Fruit fly (Drosophila melanogaster) whole organism, adult: ENCODE results near the gene Polr1E.

Source experiments
- CG11617 ChIP-seq: fragments of 200-800 bp; sonication (Bioruptor generic); optimal IDR thresholded peaks from 2 replicates; lab custom pipeline; 2017; ENCODE audit warnings: mild to moderate bottlenecking, missing biosample characterization, missing genetic modification reagents, missing genetic modification characterization
- CG12768 ChIP-seq: fragments of 200-800 bp; sonication (Bioruptor generic); optimal IDR thresholded peaks from 2 replicates; lab custom pipeline; 2017; ENCODE audit warnings: missing biosample characterization, missing genetic modification characterization, mild to moderate bottlenecking, moderate library complexity, missing genetic modification reagents
- CG14711 ChIP-seq: fragments of 200-800 bp; sonication (Bioruptor generic); optimal IDR thresholded peaks from 2 replicates; lab custom pipeline; 2018; ENCODE audit warnings: missing biosample characterization, mild to moderate bottlenecking, missing genetic modification characterization, moderate library complexity
- CG1620 ChIP-seq: fragments of 200-800 bp; sonication (Bioruptor generic); optimal IDR thresholded peaks from 2 replicates; lab custom pipeline; 2016; ENCODE audit warnings: missing biosample characterization, missing genetic modification characterization
- CG33017 ChIP-seq: fragments of 200-800 bp; sonication (Bioruptor generic); optimal IDR thresholded peaks from 2 replicates; lab custom pipeline; 2018; ENCODE audit warnings: missing biosample characterization, mild to moderate bottlenecking, missing genetic modification characterization, moderate library complexity
- CG5204 ChIP-seq: fragments of 200-800 bp; sonication (Bioruptor generic); optimal IDR thresholded peaks from 2 replicates; lab custom pipeline; 2016; ENCODE audit warnings: missing biosample characterization, missing genetic modification characterization
- CG7045 ChIP-seq: fragments of 200-800 bp; sonication (Bioruptor generic); optimal IDR thresholded peaks from 2 replicates; lab custom pipeline; 2017; ENCODE audit warnings: missing biosample characterization, mild to moderate bottlenecking, missing genetic modification characterization
- CG7101 ChIP-seq: fragments of 200-800 bp; sonication (Bioruptor generic); optimal IDR thresholded peaks from 2 replicates; lab custom pipeline; 2018; ENCODE audit warnings: missing biosample characterization, mild to moderate bottlenecking, missing genetic modification characterization, moderate library complexity
- Clk ChIP-seq: fragments of 200-800 bp; sonication (Bioruptor generic); optimal IDR thresholded peaks from 2 replicates; lab custom pipeline; 2017; ENCODE audit warnings: missing biosample characterization, missing genetic modification characterization
- Crg-1 ChIP-seq: fragments of 200-800 bp; sonication (Bioruptor generic); optimal IDR thresholded peaks from 2 replicates; lab custom pipeline; 2016; ENCODE audit warnings: missing biosample characterization, missing genetic modification characterization
- Hr96 ChIP-seq: fragments of 200-800 bp; sonication (Bioruptor generic); optimal IDR thresholded peaks from 2 replicates; lab custom pipeline; 2016; ENCODE audit warnings: missing biosample characterization, missing genetic modification characterization
- Mnt ChIP-seq: fragments of 200-800 bp; sonication (Bioruptor generic); optimal IDR thresholded peaks from 2 replicates; lab custom pipeline; 2016; ENCODE audit warnings: missing biosample characterization, mild to moderate bottlenecking, missing genetic modification characterization
- bab1 ChIP-seq: fragments of 200-800 bp; sonication (Bioruptor generic); optimal IDR thresholded peaks from 3 replicates; lab custom pipeline; 2019; ENCODE audit warnings: missing biosample characterization, mild to moderate bottlenecking, missing genetic modification characterization, moderate library complexity
- cic ChIP-seq: fragments of 200-800 bp; sonication (Bioruptor generic); optimal IDR thresholded peaks from 2 replicates; lab custom pipeline; 2017; ENCODE audit warnings: missing biosample characterization, mild to moderate bottlenecking, missing genetic modification characterization, moderate library complexity
- cnc ChIP-seq, 2 experiments: fragments of >200 bp; optimal IDR thresholded peaks; 2 replicates each; lab custom pipeline; 2017
- kay ChIP-seq: fragments of 200-800 bp; sonication (Bioruptor generic); peaks from one replicate; lab custom pipeline; 2016; ENCODE audit warnings: missing biosample characterization, missing genetic modification characterization, borderline replicate concordance
- ovo ChIP-seq: fragments of 200-800 bp; sonication (Bioruptor generic); optimal IDR thresholded peaks from 2 replicates; lab custom pipeline; 2016; ENCODE audit warnings: missing biosample characterization, missing genetic modification characterization
- pad ChIP-seq: fragments of 200-800 bp; sonication (Bioruptor generic); optimal IDR thresholded peaks from 3 replicates; lab custom pipeline; 2017; ENCODE audit warnings: missing biosample characterization, missing genetic modification characterization, mild to moderate bottlenecking, moderate library complexity, missing genetic modification reagents
- tj ChIP-seq: fragments of 200-800 bp; sonication (Bioruptor generic); optimal IDR thresholded peaks from 3 replicates; lab custom pipeline; 2017; ENCODE audit warnings: missing biosample characterization, mild to moderate bottlenecking, missing genetic modification characterization, moderate library complexity
- toe ChIP-seq: fragments of 200-800 bp; sonication (Bioruptor generic); optimal IDR thresholded peaks from 2 replicates; lab custom pipeline; 2016; ENCODE audit warnings: missing biosample characterization, missing genetic modification characterization

The Polr1E gene

dm6 chr3R:18301569-18301968 lies at the start of gene Polr1E:
TSS of gene Polr1E (minus strand) at chr3R:18301728.
- TF ChIP-seq CG1620 (GFP tag; lab: Kevin White, UChicago) (no peak), Crg-1 (GFP tag; lab: Kevin White, UChicago) (peak; percentile 8), Mnt (peak; percentile 99)

- TF ChIP-seq tj (GFP tag; lab: Kevin White, UChicago) = no peak
- no peak for TF ChIP-seq CG1620 (GFP tag; lab: Kevin White, UChicago)
- no peak for TF ChIP-seq CG14711 (tag; lab: Kevin White, UChicago)
- TF ChIP-seq kay (GFP tag; lab: Kevin White, UChicago) = no peak
- no peak for TF ChIP-seq Crg-1 (GFP tag; lab: Kevin White, UChicago)
- no peak for TF ChIP-seq CG11617
- no peak for TF ChIP-seq cic (GFP tag; lab: Kevin White, UChicago)
- TF ChIP-seq bab1 (GFP tag; lab: Kevin White, UChicago) = no peak
- TF ChIP-seq ovo (GFP tag; lab: Kevin White, UChicago) = no peak
- no peak for TF ChIP-seq CG12768 (GFP tag; lab: Kevin White, UChicago)
- TF ChIP-seq CG7045 = no peak
- TF ChIP-seq CG33017 (tag; lab: Kevin White, UChicago) = no peak
- no peak for TF ChIP-seq CG7101 (tag; lab: Kevin White, UChicago)
- no peak for TF ChIP-seq Mnt
- TF ChIP-seq cnc (optimal IDR thresholded peaks at IDR 0.05; lab: Kevin White, UChicago) = no peak
- no peak for TF ChIP-seq Hr96 (GFP tag; lab: Kevin White, UChicago)
- TF ChIP-seq pad (GFP tag; lab: Kevin White, UChicago) = no peak
- TF ChIP-seq Clk = no peak
- no peak for TF ChIP-seq CG5204 (GFP tag; lab: Kevin White, UChicago)
These were observed 37.0 kb upstream of the Polr1E start for dm6 chr3R:18338493-18338892.

DNA sequence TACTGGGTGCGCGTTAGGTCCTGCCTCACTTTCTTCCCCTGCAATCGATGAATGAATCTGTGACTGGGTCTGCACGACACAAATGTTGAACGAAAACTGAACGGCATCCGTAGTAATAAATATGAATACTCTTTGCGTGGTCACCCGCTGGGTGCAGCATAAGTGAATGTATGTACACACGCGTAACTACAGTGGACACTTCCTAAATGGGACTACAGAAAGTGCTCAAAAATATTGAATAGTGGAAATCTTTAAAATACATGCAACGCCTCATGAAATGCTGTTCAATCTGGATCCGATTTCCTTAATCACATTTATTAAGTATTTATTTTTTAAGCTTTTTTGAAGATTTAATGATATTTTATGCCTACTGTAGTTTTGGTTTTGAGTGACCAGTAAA lies 27.3 kb upstream of the Polr1E start, which contains the start of gene naz:
naz (minus strand) TSS at position 101 of the 400 bp plus-strand sequence.
- TF ChIP-seq CG7101 (tag; lab: Kevin White, UChicago) (no peak), Hr96 (GFP tag; lab: Kevin White, UChicago) (no peak), toe (GFP tag; lab: Kevin White, UChicago) (no peak), CG7045 (no peak), CG11617 (no peak), CG33017 (tag; lab: Kevin White, UChicago) (no peak), CG12768 (GFP tag; lab: Kevin White, UChicago) (no peak), cic (GFP tag; lab: Kevin White, UChicago) (no peak), Mnt (no peak), CG1620 (GFP tag; lab: Kevin White, UChicago) (no peak), CG14711 (tag; lab: Kevin White, UChicago) (no peak), ovo (GFP tag; lab: Kevin White, UChicago) (no peak), tj (GFP tag; lab: Kevin White, UChicago) (no peak), CG5204 (GFP tag; lab: Kevin White, UChicago) (no peak), pad (GFP tag; lab: Kevin White, UChicago) (no peak), kay (GFP tag; lab: Kevin White, UChicago) (no peak), Clk (no peak), Crg-1 (GFP tag; lab: Kevin White, UChicago) (no peak), bab1 (GFP tag; lab: Kevin White, UChicago) (no peak), cnc (optimal IDR thresholded peaks at IDR 0.05; lab: Kevin White, UChicago) (no peak)

DNA sequence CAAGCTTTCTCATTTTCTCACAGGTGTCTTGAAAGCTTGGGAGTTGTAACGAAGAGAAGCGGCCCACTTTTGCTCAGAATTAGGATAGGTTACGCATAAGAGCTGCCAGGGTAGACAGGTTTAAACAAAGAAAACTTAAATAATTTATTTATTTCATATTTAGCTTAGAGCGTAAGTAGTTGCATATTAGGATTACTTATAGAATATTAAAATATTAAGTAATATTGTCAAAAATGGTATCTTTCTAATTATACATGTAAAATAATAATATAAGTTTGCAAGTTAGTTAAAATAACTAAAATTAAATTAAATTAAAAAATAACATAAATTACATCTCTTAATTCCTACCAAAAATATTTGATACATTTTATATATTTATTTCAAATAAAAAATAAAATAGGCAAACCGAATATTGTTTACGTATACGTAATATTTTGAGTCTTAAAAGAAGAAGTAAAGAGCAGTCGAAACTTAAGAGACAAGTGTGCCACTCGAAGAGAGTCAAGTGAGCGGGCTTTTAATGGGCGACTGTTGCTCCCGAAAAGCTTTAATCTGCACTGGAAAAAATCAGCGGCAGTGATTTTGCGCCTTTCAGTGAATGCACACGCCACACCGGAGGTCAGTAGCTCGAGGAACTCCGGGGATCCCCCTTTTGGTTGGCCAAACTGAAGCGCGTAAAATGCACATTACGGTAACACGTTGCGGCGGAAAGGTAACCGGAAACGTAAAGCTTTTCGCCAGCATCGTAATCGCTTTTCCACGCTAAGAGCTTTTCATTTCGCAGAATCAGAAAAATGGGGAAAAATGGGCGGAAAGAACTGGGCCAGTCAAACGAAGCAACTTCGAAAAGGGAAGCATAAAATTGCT lies 13.5 kb upstream of the Polr1E start:
- TF ChIP-seq toe (GFP tag; lab: Kevin White, UChicago) (no peak), cic (GFP tag; lab: Kevin White, UChicago) (peak; percentile 2), pad (GFP tag; lab: Kevin White, UChicago) (no peak), Hr96 (GFP tag; lab: Kevin White, UChicago) (peak; percentile 1), Crg-1 (GFP tag; lab: Kevin White, UChicago) (no peak), CG7045 (peak; percentile 13), CG14711 (tag; lab: Kevin White, UChicago) (peak; percentile 70), CG7101 (tag; lab: Kevin White, UChicago) (peak; percentile 46), Clk (no peak), ovo (GFP tag; lab: Kevin White, UChicago) (no peak), kay (GFP tag; lab: Kevin White, UChicago) (no peak), bab1 (GFP tag; lab: Kevin White, UChicago) (no peak), CG5204 (GFP tag; lab: Kevin White, UChicago) (peak; percentile 18), tj (GFP tag; lab: Kevin White, UChicago) (no peak), CG1620 (GFP tag; lab: Kevin White, UChicago) (no peak), CG12768 (GFP tag; lab: Kevin White, UChicago) (peak; percentile 31), Mnt (no peak), CG11617 (no peak), cnc (optimal IDR thresholded peaks at IDR 0.05; lab: Kevin White, UChicago) (no peak), CG33017 (tag; lab: Kevin White, UChicago) (peak; percentile 84)

DNA sequence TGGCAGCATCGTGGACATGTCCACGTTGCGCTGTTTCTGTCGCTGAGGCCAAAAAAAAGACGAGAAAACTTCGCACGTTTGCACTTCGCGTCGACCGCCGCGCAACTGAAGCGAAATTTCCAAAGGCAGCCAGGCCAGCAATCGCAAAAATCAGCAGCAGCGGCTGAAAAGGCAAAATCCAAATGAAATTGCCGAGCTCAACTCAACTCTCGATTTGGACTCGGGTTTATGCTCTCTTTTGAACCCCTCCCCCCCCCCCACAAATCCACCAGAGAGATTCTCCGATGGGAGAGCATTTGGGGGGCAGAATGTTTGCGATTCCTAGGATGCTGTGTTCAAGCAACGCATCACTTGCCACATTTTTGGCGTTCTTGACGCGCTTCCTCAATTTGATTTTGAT lies 12.8 kb upstream of the Polr1E start, which contains the start of gene PKD:
PKD (minus strand) TSS at position 88 of the 400 bp plus-strand sequence.
- peak; percentile 28 for TF ChIP-seq Mnt
- TF ChIP-seq CG7101 (tag; lab: Kevin White, UChicago) = no peak
- TF ChIP-seq Crg-1 (GFP tag; lab: Kevin White, UChicago) = no peak
